Worm (Caenorhabditis elegans) whole organism, L4 larva: ENCODE results near the gene pqn-68.

Experiments used
- T26A8.4 ChIP-seq: fragments of 200-800 bp; sonication (Bioruptor generic); IDR thresholded peaks from 2 replicates; pipeline ENCODE4 v1.3.6; 2022; ENCODE audit warnings: missing genetic modification characterization, missing compliant biosample characterization
- Y48G9A.11 ChIP-seq: fragments of 200-800 bp; sonication (Bioruptor generic); IDR thresholded peaks from 2 replicates; pipeline ENCODE4 v1.3.6; 2022; ENCODE audit warnings: missing genetic modification reagents, missing genetic modification characterization, missing compliant biosample characterization
- aha-1 ChIP-seq: fragments of 150-350 bp; peaks from one replicate; lab custom pipeline; 2014; ENCODE audit warnings: missing biosample characterization, missing genetic modification characterization
- ama-1 ChIP-seq: fragments of 150-350 bp; optimal IDR thresholded peaks from 2 replicates; lab custom pipeline; 2014; ENCODE audit warnings: inconsistent platforms, mixed read lengths
- arid-1 ChIP-seq: fragments of 200-800 bp; sonication (Bioruptor generic); conservative IDR thresholded peaks from 2 replicates; pipeline ENCODE4 v1.3.6; 2022; ENCODE audit warnings: missing genetic modification reagents, missing genetic modification characterization, missing compliant biosample characterization
- attf-4 ChIP-seq: sonication (generic microtip); optimal IDR thresholded peaks from 3 replicates; lab custom pipeline; 2017; ENCODE audit warnings: missing biosample characterization, missing genetic modification characterization
- ceh-28 ChIP-seq: fragments of 150-350 bp; optimal IDR thresholded peaks from 2 replicates; lab custom pipeline; 2014; ENCODE audit warnings: missing biosample characterization, missing genetic modification reagents, missing genetic modification characterization
- ceh-62 ChIP-seq: sonication (generic microtip); optimal IDR thresholded peaks from 2 replicates; lab custom pipeline; 2017; ENCODE audit warnings: missing biosample characterization, missing genetic modification characterization
- ces-1 ChIP-seq: fragments of 150-350 bp; sonication (generic microtip); optimal IDR thresholded peaks from 4 replicates; lab custom pipeline; 2014; ENCODE audit warnings: missing biosample characterization, missing genetic modification reagents, missing genetic modification characterization
- daf-12 ChIP-seq: fragments of 150-350 bp; optimal IDR thresholded peaks from 2 replicates; lab custom pipeline; 2014; ENCODE audit warnings: missing biosample characterization, missing genetic modification reagents, missing genetic modification characterization
- daf-16 ChIP-seq, 3 experiments: sonication (generic microtip); optimal IDR thresholded peaks; 2 replicates each; lab custom pipeline; 2016 to 2017; ENCODE audit warnings: missing genetic modification characterization in 3 of 3, missing genetic modification reagents in 3 of 3, mild to moderate bottlenecking in 2 of 3, missing compliant biosample characterization in 2 of 3, missing biosample characterization in 1 of 3, moderate library complexity in 1 of 3
- daf-19 ChIP-seq: fragments of 200-800 bp; sonication (Bioruptor generic); conservative IDR thresholded peaks from 2 replicates; pipeline ENCODE4 v1.3.6; 2022; ENCODE audit warnings: missing genetic modification characterization, missing compliant biosample characterization
- dmd-6 ChIP-seq: fragments of 200-800 bp; sonication (Bioruptor generic); IDR thresholded peaks from 2 replicates; pipeline ENCODE4 v1.3.6; 2022; ENCODE audit warnings: missing genetic modification reagents, missing genetic modification characterization, missing compliant biosample characterization
- dve-1 ChIP-seq: sonication (generic microtip); optimal IDR thresholded peaks from 2 replicates; lab custom pipeline; 2017; ENCODE audit warnings: antibody characterized with exemption, mild to moderate bottlenecking, missing genetic modification characterization, missing compliant biosample characterization; ENCODE audit not compliant: insufficient read depth
- egl-27 ChIP-seq: sonication (generic microtip); optimal IDR thresholded peaks from 3 replicates; lab custom pipeline; 2017; ENCODE audit warnings: missing biosample characterization, missing genetic modification reagents, missing genetic modification characterization
- egl-43 ChIP-seq: fragments of 200-800 bp; sonication (Bioruptor generic); IDR thresholded peaks from 2 replicates; pipeline ENCODE4 v1.3.6; 2022; ENCODE audit warnings: missing genetic modification reagents, missing genetic modification characterization, missing compliant biosample characterization
- fkh-10 ChIP-seq: fragments of 150-350 bp; optimal IDR thresholded peaks from 2 replicates; lab custom pipeline; 2014; ENCODE audit warnings: missing biosample characterization, missing genetic modification reagents, missing genetic modification characterization
- fos-1 ChIP-seq: fragments of 150-350 bp; optimal IDR thresholded peaks from 2 replicates; lab custom pipeline; 2014; ENCODE audit warnings: missing biosample characterization, missing genetic modification characterization
- gei-8 ChIP-seq: fragments of 200-800 bp; sonication (Bioruptor generic); optimal IDR thresholded peaks from 2 replicates; lab custom pipeline; 2018; ENCODE audit warnings: mild to moderate bottlenecking, missing genetic modification characterization, missing compliant biosample characterization
- hlh-11 ChIP-seq: fragments of 200-800 bp; sonication (Bioruptor generic); optimal IDR thresholded peaks from 2 replicates; lab custom pipeline; 2018; ENCODE audit warnings: mild to moderate bottlenecking, missing genetic modification characterization, missing compliant biosample characterization
- hlh-30 ChIP-seq: sonication (generic microtip); optimal IDR thresholded peaks from 2 replicates; lab custom pipeline; 2017; ENCODE audit warnings: antibody characterized with exemption, mild to moderate bottlenecking, missing genetic modification characterization, missing compliant biosample characterization; ENCODE audit not compliant: insufficient read depth
- lim-7 ChIP-seq: fragments of 200-800 bp; sonication (Bioruptor generic); IDR thresholded peaks from 2 replicates; pipeline ENCODE4 v1.3.6; 2022; ENCODE audit warnings: missing genetic modification characterization, missing compliant biosample characterization
- lin-29 ChIP-seq: fragments of 200-800 bp; sonication (Bioruptor generic); IDR thresholded peaks from 2 replicates; pipeline ENCODE4 v1.3.6; 2022; ENCODE audit warnings: missing genetic modification reagents, missing genetic modification characterization, missing compliant biosample characterization
- lsy-2 ChIP-seq, 2 experiments: fragments of 150-350 bp in 1 of 2; sonication (generic microtip) in 1 of 2; optimal IDR thresholded peaks; 2 replicates each; lab custom pipeline; 2014 to 2017; ENCODE audit warnings: missing biosample characterization in 2 of 2, missing genetic modification characterization in 2 of 2
- madf-5 ChIP-seq, 2 experiments: fragments of 200-800 bp; sonication (Bioruptor generic); IDR thresholded peaks; 2 replicates each; pipeline ENCODE4 v1.3.6; 2022; ENCODE audit warnings: missing compliant biosample characterization in 2 of 2, missing genetic modification characterization in 2 of 2
- mdl-1 ChIP-seq, 2 experiments: fragments of 150-350 bp in 1 of 2; sonication (generic microtip) in 1 of 2; optimal IDR thresholded peaks; 2 replicates each; lab custom pipeline; 2014 to 2017; ENCODE audit warnings: missing biosample characterization in 2 of 2, missing genetic modification characterization in 2 of 2
- mes-2 ChIP-seq: sonication (generic microtip); optimal IDR thresholded peaks from 2 replicates; lab custom pipeline; 2016; ENCODE audit warnings: missing genotype, mild to moderate bottlenecking, missing genetic modification characterization, missing compliant biosample characterization; ENCODE audit not compliant: poor library complexity, severe bottlenecking
- mxl-2 ChIP-seq: fragments of 200-800 bp; sonication (Bioruptor generic); conservative IDR thresholded peaks from 2 replicates; pipeline ENCODE4 v1.3.6; 2022; ENCODE audit warnings: missing genetic modification reagents, missing genetic modification characterization, missing compliant biosample characterization
- mxl-3 ChIP-seq: fragments of 200-800 bp; sonication (Bioruptor generic); optimal IDR thresholded peaks from 2 replicates; lab custom pipeline; 2018; ENCODE audit warnings: mild to moderate bottlenecking, missing genetic modification characterization, missing compliant biosample characterization
- nhr-102 ChIP-seq: sonication (generic microtip); optimal IDR thresholded peaks from 2 replicates; lab custom pipeline; 2016; ENCODE audit warnings: mild to moderate bottlenecking, missing genetic modification characterization, moderate library complexity, missing compliant biosample characterization
- nhr-11 ChIP-seq: fragments of 150-350 bp; optimal IDR thresholded peaks from 2 replicates; lab custom pipeline; 2014; ENCODE audit warnings: missing biosample characterization, missing genetic modification characterization
- nhr-28 ChIP-seq: fragments of 150-350 bp; optimal IDR thresholded peaks from 2 replicates; lab custom pipeline; 2014; ENCODE audit warnings: missing biosample characterization, missing genetic modification characterization
- nhr-41 ChIP-seq: fragments of 200-800 bp; sonication (Bioruptor generic); IDR thresholded peaks from 2 replicates; pipeline ENCODE4 v1.3.6; 2022; ENCODE audit warnings: missing genetic modification reagents, missing genetic modification characterization, missing compliant biosample characterization
- nhr-42 ChIP-seq: fragments of 200-800 bp; sonication (Bioruptor generic); IDR thresholded peaks from 2 replicates; pipeline ENCODE4 v1.3.6; 2022; ENCODE audit warnings: missing genetic modification characterization, missing compliant biosample characterization
- nhr-77 ChIP-seq: fragments of 150-350 bp; optimal IDR thresholded peaks from 2 replicates; lab custom pipeline; 2014; ENCODE audit warnings: missing biosample characterization, missing genetic modification characterization
- pha-4 ChIP-seq, 2 experiments: fragments of 150-350 bp in 1 of 2; fragments of 200-800 bp in 1 of 2; sonication (Bioruptor generic) in 1 of 2; IDR thresholded peaks in 1 of 2; optimal IDR thresholded peaks in 1 of 2; 2 replicates each; pipeline versions ENCODE4 v1.3.6 to Lab custom; 2014 to 2022; ENCODE audit warnings: missing genetic modification characterization in 2 of 2, missing genetic modification reagents in 2 of 2, missing biosample characterization in 1 of 2, missing compliant biosample characterization in 1 of 2
- php-3 ChIP-seq: fragments of 200-800 bp; sonication (Bioruptor generic); IDR thresholded peaks from 2 replicates; pipeline ENCODE4 v1.3.6; 2022; ENCODE audit warnings: missing genetic modification reagents, missing genetic modification characterization, missing compliant biosample characterization
- pqm-1 ChIP-seq: sonication (generic microtip); optimal IDR thresholded peaks from 2 replicates; lab custom pipeline; 2017; ENCODE audit warnings: missing biosample characterization, missing genetic modification characterization
- snpc-1.2 ChIP-seq: fragments of 200-800 bp; sonication (Bioruptor generic); IDR thresholded peaks from 2 replicates; pipeline ENCODE4 v1.3.6; 2022; ENCODE audit warnings: missing genetic modification reagents, missing genetic modification characterization, missing compliant biosample characterization
- tra-1 ChIP-seq: fragments of 200-800 bp; sonication (Bioruptor generic); IDR thresholded peaks from 2 replicates; pipeline ENCODE4 v1.3.6; 2022; ENCODE audit warnings: missing genetic modification reagents, missing genetic modification characterization, missing compliant biosample characterization
- unc-39 ChIP-seq: sonication (generic microtip); optimal IDR thresholded peaks from 2 replicates; lab custom pipeline; 2017; ENCODE audit warnings: missing biosample characterization, missing genetic modification characterization
- vab-7 ChIP-seq: fragments of 200-800 bp; sonication (Bioruptor generic); IDR thresholded peaks from 2 replicates; pipeline ENCODE4 v1.3.6; 2022; ENCODE audit warnings: missing genetic modification reagents, missing genetic modification characterization, missing compliant biosample characterization
- zag-1 ChIP-seq: fragments of 150-350 bp; optimal IDR thresholded peaks from 2 replicates; lab custom pipeline; 2014; ENCODE audit warnings: missing biosample characterization, missing genetic modification characterization
- zfp-2 ChIP-seq: sonication (generic microtip); optimal IDR thresholded peaks from 2 replicates; lab custom pipeline; 2016; ENCODE audit warnings: mild to moderate bottlenecking, missing genetic modification characterization, missing compliant biosample characterization
- zfp-3 ChIP-seq: fragments of 200-800 bp; sonication (Bioruptor generic); conservative IDR thresholded peaks from 2 replicates; pipeline ENCODE4 v1.3.6; 2022; ENCODE audit warnings: missing genetic modification reagents, missing genetic modification characterization, missing compliant biosample characterization

pqn-68 gene

ce11 chrV:12934976-12935375 lies 17.5 kb upstream of the pqn-68 start, which contains the start of gene T16G1.7 (continued):
- TF ChIP-seq tra-1 (GFP tag; lab: Robert Waterston, UW) (0 out of 2 replicates have a peak, but pooled peaks have one; percentile 42), nhr-102 (peak; percentile 66)

- TF ChIP-seq nhr-28 (tag; lab: Kevin White, UChicago): peak; percentile 97
- no peak for TF ChIP-seq daf-16 (GFP tag; optimal IDR thresholded peaks at IDR 0.05; lab: Kevin White, UChicago)
- TF ChIP-seq daf-16 (tag; optimal IDR thresholded peaks at IDR 0.05; lab: Kevin White, UChicago): peak; percentile 38
- no peak for TF ChIP-seq lim-7 (GFP tag; lab: Robert Waterston, UW)
- peak; percentile 86 for TF ChIP-seq dmd-6
- TF ChIP-seq nhr-77 (tag; lab: Kevin White, UChicago): peak; percentile 80
- peak; percentile 63 for TF ChIP-seq hlh-11 (tag; lab: Kevin White, UChicago)
- TF ChIP-seq nhr-41: no peak
- peak; percentile 79 for TF ChIP-seq dve-1 (tag; lab: Kevin White, UChicago)
- no peak for TF ChIP-seq fos-1 (tag; lab: Kevin White, UChicago)
- TF ChIP-seq nhr-102: peak; percentile 71
- peak; percentile 88 for TF ChIP-seq pqm-1 (tag; lab: Kevin White, UChicago)
- no peak for TF ChIP-seq madf-5 (GFP tag; IDR thresholded peaks at IDR 0.05; lab: Robert Waterston, UW)
- peak; percentile 25 for TF ChIP-seq hlh-30 (tag; lab: Kevin White, UChicago)
- no peak for TF ChIP-seq snpc-1.2 (GFP tag; lab: Robert Waterston, UW)
- TF ChIP-seq php-3: peak; percentile 65; the same call in 1 of the 2 replicates
- TF ChIP-seq, all 104 proteins: peak for 10
These were observed 15.3 kb upstream of the pqn-68 start, which contains the start of gene T16G1.6 for ce11 chrV:12937098-12937497. TSS of gene T16G1.6 (minus strand) at chrV:12937174.

- no peak for TF ChIP-seq gei-8 (GFP tag; lab: Kevin White, UChicago)
- no peak for TF ChIP-seq mxl-3
- TF ChIP-seq mes-2 (tag; lab: Kevin White, UChicago): no peak
- TF ChIP-seq mdl-1 (tag; optimal IDR thresholded peaks at IDR 0.05; lab: Kevin White, UChicago): no peak
- no peak for TF ChIP-seq ceh-62
- no peak for TF ChIP-seq Y48G9A.11 (GFP tag; lab: Robert Waterston, UW)
- TF ChIP-seq fkh-10: no peak
- no peak for TF ChIP-seq lsy-2 (tag; optimal IDR thresholded peaks at IDR 0.05; lab: Kevin White, UChicago)
- no peak for TF ChIP-seq unc-39
- no peak for TF ChIP-seq nhr-102
- peak; percentile 58 for TF ChIP-seq nhr-28 (tag; lab: Kevin White, UChicago)
- TF ChIP-seq arid-1 (GFP tag; lab: Robert Waterston, UW): no peak
- no peak for TF ChIP-seq lin-29 (GFP tag; lab: Robert Waterston, UW)
- TF ChIP-seq nhr-11 (tag; lab: Kevin White, UChicago): no peak
- TF ChIP-seq zfp-3 (GFP tag; lab: Robert Waterston, UW): no peak
- TF ChIP-seq attf-4 (tag; lab: Kevin White, UChicago): no peak
- no peak for TF ChIP-seq vab-7 (GFP tag; lab: Robert Waterston, UW)
- no peak for TF ChIP-seq zag-1 (tag; lab: Kevin White, UChicago)
- TF ChIP-seq mxl-2: no peak
- no peak for TF ChIP-seq pha-4 (GFP tag; IDR thresholded peaks at IDR 0.05; lab: Robert Waterston, UW)
- TF ChIP-seq pha-4 (tag; optimal IDR thresholded peaks at IDR 0.05; lab: Kevin White, UChicago): no peak
- TF ChIP-seq pqm-1 (tag; lab: Kevin White, UChicago): peak; percentile 40
- no peak for TF ChIP-seq ceh-28 (tag; lab: Kevin White, UChicago)
- no peak for TF ChIP-seq ces-1
- 0 out of 2 replicates have a peak, but pooled peaks have one; percentile 23 for TF ChIP-seq dmd-6
- no peak for TF ChIP-seq php-3
- no peak for TF ChIP-seq T26A8.4 (GFP tag; lab: Robert Waterston, UW)
- peak; percentile 36 for TF ChIP-seq nhr-77 (tag; lab: Kevin White, UChicago)
- no peak for TF ChIP-seq ama-1 (lab: Kevin White, UChicago)
- TF ChIP-seq nhr-42 (GFP tag; lab: Robert Waterston, UW): no peak
- no peak for TF ChIP-seq daf-16 (GFP tag; optimal IDR thresholded peaks at IDR 0.05; lab: Kevin White, UChicago)
- TF ChIP-seq daf-16 (tag; optimal IDR thresholded peaks at IDR 0.05; lab: Kevin White, UChicago): peak; percentile 76
- TF ChIP-seq aha-1: no peak
- TF ChIP-seq egl-43 (GFP tag; lab: Robert Waterston, UW): no peak
- TF ChIP-seq zfp-2 (tag; lab: Kevin White, UChicago): no peak
- TF ChIP-seq egl-27 (tag; lab: Kevin White, UChicago): no peak
- no peak for TF ChIP-seq daf-12 (tag; lab: Kevin White, UChicago)
- TF ChIP-seq daf-19: no peak
- no peak for TF ChIP-seq hlh-30 (tag; lab: Kevin White, UChicago)
These were observed 13.0 kb upstream of the pqn-68 start, which contains the start of gene T16G1.5 for ce11 chrV:12939434-12939833. TSS of gene T16G1.5 (minus strand) at chrV:12939552.
